Worm (Caenorhabditis elegans) whole organism, L4 larva: Measurements from ENCODE around the gene W08F4.7.
A peak's percentile ranks its signal among the peaks of the same experiment; 100 is the strongest.

ENCODE experiments used
- F10B5.3 ChIP-seq: sonication (generic microtip); optimal IDR thresholded peaks from 2 replicates; lab custom pipeline; 2016; ENCODE audit warnings: mild to moderate bottlenecking, missing genetic modification characterization, missing compliant biosample characterization
- F37D6.2 ChIP-seq: sonication (generic microtip); optimal IDR thresholded peaks from 2 replicates; lab custom pipeline; 2016; ENCODE audit warnings: mild to moderate bottlenecking, missing genetic modification characterization, missing compliant biosample characterization
- F44E2.7 ChIP-seq: fragments of 200-800 bp; sonication (Bioruptor generic); IDR thresholded peaks from 2 replicates; pipeline ENCODE4 v2.1.2; 2022; ENCODE audit warnings: missing genetic modification characterization, missing compliant biosample characterization
- F49E8.2 ChIP-seq: sonication (generic microtip); optimal IDR thresholded peaks from 2 replicates; lab custom pipeline; 2016; ENCODE audit warnings: missing compliant biosample characterization, mild to moderate bottlenecking, missing genetic modification characterization, borderline replicate concordance
- R02D3.7 ChIP-seq: fragments of 150-350 bp; sonication (generic microtip); optimal IDR thresholded peaks from 3 replicates; lab custom pipeline; 2014; ENCODE audit warnings: missing biosample characterization, missing genetic modification characterization
- T20F7.1 ChIP-seq: fragments of 200-800 bp; sonication (Bioruptor generic); optimal IDR thresholded peaks from 2 replicates; lab custom pipeline; 2018; ENCODE audit warnings: mild to moderate bottlenecking, missing genetic modification characterization, missing compliant biosample characterization
- T26A8.4 ChIP-seq: fragments of 200-800 bp; sonication (Bioruptor generic); IDR thresholded peaks from 2 replicates; pipeline ENCODE4 v1.3.6; 2022; ENCODE audit warnings: missing genetic modification characterization, missing compliant biosample characterization
- Y105C5A.15 ChIP-seq: fragments of 200-800 bp; sonication (Bioruptor generic); IDR thresholded peaks from 2 replicates; pipeline ENCODE4 v1.3.6; 2022; ENCODE audit warnings: missing genetic modification characterization, missing compliant biosample characterization
- Y48G9A.11 ChIP-seq: fragments of 200-800 bp; sonication (Bioruptor generic); IDR thresholded peaks from 2 replicates; pipeline ENCODE4 v1.3.6; 2022; ENCODE audit warnings: missing genetic modification reagents, missing genetic modification characterization, missing compliant biosample characterization
- aly-2 ChIP-seq: sonication (generic microtip); optimal IDR thresholded peaks from 2 replicates; lab custom pipeline; 2018; ENCODE audit warnings: missing biosample characterization, missing genetic modification characterization
- ama-1 ChIP-seq: fragments of 150-350 bp; optimal IDR thresholded peaks from 2 replicates; lab custom pipeline; 2014; ENCODE audit warnings: inconsistent platforms, mixed read lengths
- ceh-32 ChIP-seq: sonication (generic microtip); optimal IDR thresholded peaks from 2 replicates; lab custom pipeline; 2016; ENCODE audit warnings: mild to moderate bottlenecking, missing genetic modification characterization, missing compliant biosample characterization; ENCODE audit not compliant: poor library complexity
- ceh-82 ChIP-seq: sonication (generic microtip); optimal IDR thresholded peaks from 2 replicates; lab custom pipeline; 2017; ENCODE audit warnings: missing biosample characterization, missing genetic modification characterization
- daf-19 ChIP-seq: fragments of 200-800 bp; sonication (Bioruptor generic); conservative IDR thresholded peaks from 2 replicates; pipeline ENCODE4 v1.3.6; 2022; ENCODE audit warnings: missing genetic modification characterization, missing compliant biosample characterization
- dmd-6 ChIP-seq: fragments of 200-800 bp; sonication (Bioruptor generic); IDR thresholded peaks from 2 replicates; pipeline ENCODE4 v1.3.6; 2022; ENCODE audit warnings: missing genetic modification reagents, missing genetic modification characterization, missing compliant biosample characterization
- dmd-8 ChIP-seq: fragments of 200-800 bp; sonication (Bioruptor generic); IDR thresholded peaks from 2 replicates; pipeline ENCODE4 v1.3.6; 2022; ENCODE audit warnings: missing genetic modification characterization, missing compliant biosample characterization
- dpl-1 ChIP-seq: fragments of 150-350 bp; optimal IDR thresholded peaks from 2 replicates; lab custom pipeline; 2014; ENCODE audit warnings: missing biosample characterization, missing genetic modification reagents, missing genetic modification characterization
- duxl-1 ChIP-seq: sonication (generic microtip); optimal IDR thresholded peaks from 2 replicates; lab custom pipeline; 2016; ENCODE audit warnings: mild to moderate bottlenecking, missing genetic modification characterization, moderate library complexity, missing compliant biosample characterization; ENCODE audit not compliant: poor library complexity
- dve-1 ChIP-seq: sonication (generic microtip); optimal IDR thresholded peaks from 2 replicates; lab custom pipeline; 2017; ENCODE audit warnings: antibody characterized with exemption, mild to moderate bottlenecking, missing genetic modification characterization, missing compliant biosample characterization; ENCODE audit not compliant: insufficient read depth
- egl-27 ChIP-seq: sonication (generic microtip); optimal IDR thresholded peaks from 3 replicates; lab custom pipeline; 2017; ENCODE audit warnings: missing biosample characterization, missing genetic modification reagents, missing genetic modification characterization
- hif-1 ChIP-seq, 2 experiments: sonication (generic microtip); optimal IDR thresholded peaks; 2 replicates each; lab custom pipeline; 2016 to 2017; ENCODE audit warnings: missing compliant biosample characterization in 2 of 2, missing genetic modification characterization in 2 of 2, missing genetic modification reagents in 2 of 2, missing genotype in 2 of 2, mild to moderate bottlenecking in 1 of 2
- hlh-30 ChIP-seq: sonication (generic microtip); optimal IDR thresholded peaks from 2 replicates; lab custom pipeline; 2017; ENCODE audit warnings: antibody characterized with exemption, mild to moderate bottlenecking, missing genetic modification characterization, missing compliant biosample characterization; ENCODE audit not compliant: insufficient read depth
- lim-7 ChIP-seq: fragments of 200-800 bp; sonication (Bioruptor generic); IDR thresholded peaks from 2 replicates; pipeline ENCODE4 v1.3.6; 2022; ENCODE audit warnings: missing genetic modification characterization, missing compliant biosample characterization
- lin-13 ChIP-seq: fragments of 150-350 bp; optimal IDR thresholded peaks from 2 replicates; lab custom pipeline; 2014; ENCODE audit warnings: missing biosample characterization, missing genetic modification reagents, missing genetic modification characterization
- lin-15B ChIP-seq: fragments of 150-350 bp; sonication (generic microtip); optimal IDR thresholded peaks from 3 replicates; lab custom pipeline; 2014; ENCODE audit warnings: missing biosample characterization, missing genetic modification characterization
- lin-29 ChIP-seq: fragments of 200-800 bp; sonication (Bioruptor generic); IDR thresholded peaks from 2 replicates; pipeline ENCODE4 v1.3.6; 2022; ENCODE audit warnings: missing genetic modification reagents, missing genetic modification characterization, missing compliant biosample characterization
- lin-38 ChIP-seq: fragments of 200-800 bp; sonication (Bioruptor generic); IDR thresholded peaks from 2 replicates; pipeline ENCODE4 v1.3.6; 2022; ENCODE audit warnings: missing genetic modification reagents, missing genetic modification characterization, missing compliant biosample characterization
- lir-3 ChIP-seq: sonication (generic microtip); optimal IDR thresholded peaks from 2 replicates; lab custom pipeline; 2016; ENCODE audit warnings: mild to moderate bottlenecking, missing genetic modification characterization, missing compliant biosample characterization
- mep-1 ChIP-seq: fragments of 150-350 bp; sonication (generic microtip); optimal IDR thresholded peaks from 3 replicates; lab custom pipeline; 2014; ENCODE audit warnings: missing biosample characterization, missing genetic modification characterization
- mes-2 ChIP-seq: sonication (generic microtip); optimal IDR thresholded peaks from 2 replicates; lab custom pipeline; 2016; ENCODE audit warnings: missing genotype, mild to moderate bottlenecking, missing genetic modification characterization, missing compliant biosample characterization; ENCODE audit not compliant: poor library complexity, severe bottlenecking
- nhr-10 ChIP-seq: fragments of 150-350 bp; optimal IDR thresholded peaks from 2 replicates; lab custom pipeline; 2014; ENCODE audit warnings: missing biosample characterization, missing genetic modification characterization
- nhr-102 ChIP-seq: sonication (generic microtip); optimal IDR thresholded peaks from 2 replicates; lab custom pipeline; 2016; ENCODE audit warnings: mild to moderate bottlenecking, missing genetic modification characterization, moderate library complexity, missing compliant biosample characterization
- nhr-11 ChIP-seq: fragments of 150-350 bp; optimal IDR thresholded peaks from 2 replicates; lab custom pipeline; 2014; ENCODE audit warnings: missing biosample characterization, missing genetic modification characterization
- nhr-237 ChIP-seq: sonication (generic microtip); optimal IDR thresholded peaks from 2 replicates; lab custom pipeline; 2017; ENCODE audit warnings: missing biosample characterization, missing genetic modification characterization
- nhr-28 ChIP-seq: fragments of 150-350 bp; optimal IDR thresholded peaks from 2 replicates; lab custom pipeline; 2014; ENCODE audit warnings: missing biosample characterization, missing genetic modification characterization
- nhr-41 ChIP-seq: fragments of 200-800 bp; sonication (Bioruptor generic); IDR thresholded peaks from 2 replicates; pipeline ENCODE4 v1.3.6; 2022; ENCODE audit warnings: missing genetic modification reagents, missing genetic modification characterization, missing compliant biosample characterization
- nhr-48 ChIP-seq: sonication (generic microtip); optimal IDR thresholded peaks from 2 replicates; lab custom pipeline; 2016; ENCODE audit warnings: mild to moderate bottlenecking, missing genetic modification characterization, missing compliant biosample characterization
- nhr-76 ChIP-seq: fragments of 150-350 bp; optimal IDR thresholded peaks from 2 replicates; lab custom pipeline; 2014; ENCODE audit warnings: missing biosample characterization, missing genetic modification characterization
- pha-4 ChIP-seq, 2 experiments: fragments of 150-350 bp in 1 of 2; fragments of 200-800 bp in 1 of 2; sonication (Bioruptor generic) in 1 of 2; IDR thresholded peaks in 1 of 2; optimal IDR thresholded peaks in 1 of 2; 2 replicates each; pipeline versions ENCODE4 v1.3.6 to Lab custom; 2014 to 2022; ENCODE audit warnings: missing genetic modification characterization in 2 of 2, missing genetic modification reagents in 2 of 2, missing biosample characterization in 1 of 2, missing compliant biosample characterization in 1 of 2
- pqm-1 ChIP-seq: sonication (generic microtip); optimal IDR thresholded peaks from 2 replicates; lab custom pipeline; 2017; ENCODE audit warnings: missing biosample characterization, missing genetic modification characterization
- sdz-12 ChIP-seq: fragments of 200-800 bp; sonication (Bioruptor generic); optimal IDR thresholded peaks from 2 replicates; lab custom pipeline; 2018; ENCODE audit warnings: mild to moderate bottlenecking, missing genetic modification characterization, missing compliant biosample characterization
- snpc-1.2 ChIP-seq: fragments of 200-800 bp; sonication (Bioruptor generic); IDR thresholded peaks from 2 replicates; pipeline ENCODE4 v1.3.6; 2022; ENCODE audit warnings: missing genetic modification reagents, missing genetic modification characterization, missing compliant biosample characterization
- unc-62 ChIP-seq, 3 experiments: fragments of 150-350 bp in 1 of 3; sonication (generic microtip); optimal IDR thresholded peaks in 2 of 3; peaks in 1 of 3; 1 replicate in 1 of 3; 2 replicates in 2 of 3; lab custom pipeline; 2014 to 2017; ENCODE audit warnings: missing biosample characterization in 3 of 3, missing genetic modification characterization in 3 of 3, missing genetic modification reagents in 3 of 3, missing genotype in 1 of 3
- vab-7 ChIP-seq: fragments of 200-800 bp; sonication (Bioruptor generic); IDR thresholded peaks from 2 replicates; pipeline ENCODE4 v1.3.6; 2022; ENCODE audit warnings: missing genetic modification reagents, missing genetic modification characterization, missing compliant biosample characterization
- zag-1 ChIP-seq: fragments of 150-350 bp; optimal IDR thresholded peaks from 2 replicates; lab custom pipeline; 2014; ENCODE audit warnings: missing biosample characterization, missing genetic modification characterization

W08F4.7 gene

DNA sequence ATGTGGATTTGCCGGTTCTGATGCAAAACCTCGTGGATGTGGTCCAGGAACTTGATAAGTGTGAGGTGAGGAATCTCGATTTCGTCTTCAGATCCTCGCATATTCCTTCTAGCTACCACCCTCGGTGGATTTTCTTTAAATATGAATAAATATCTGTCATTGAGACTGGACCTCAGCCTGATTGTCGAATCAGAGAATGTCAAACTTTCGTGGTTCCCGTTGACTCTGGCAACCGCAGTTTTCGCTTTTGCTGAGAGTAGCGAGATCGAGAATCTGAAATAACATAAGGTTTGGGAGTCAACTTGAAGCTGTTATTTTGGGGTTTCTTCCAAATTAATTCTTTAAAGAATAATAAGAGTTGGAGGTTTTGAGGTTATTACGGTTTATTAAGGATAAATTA, 5.1 kb upstream of the W08F4.7 start, which contains the start of gene fbxb-14:
Gene fbxb-14 (minus strand): TSS at position 101 of the 400 bp plus-strand sequence.
- TF ChIP-seq dmd-6 (GFP tag; lab: Robert Waterston, UW) (no peak), nhr-10 (tag; lab: Kevin White, UChicago) (no peak), unc-62 (GFP tag; optimal IDR thresholded peaks at IDR 0.05 in 1 of 2; lab: Kevin White, UChicago) (no peak), unc-62 (tag; optimal IDR thresholded peaks at IDR 0.05; lab: Kevin White, UChicago) (no peak), nhr-28 (tag; lab: Kevin White, UChicago) (no peak), nhr-11 (tag; lab: Kevin White, UChicago) (no peak), F10B5.3 (tag; lab: Kevin White, UChicago) (no peak), ama-1 (lab: Kevin White, UChicago) (no peak), egl-27 (tag; lab: Kevin White, UChicago) (no peak), dve-1 (tag; lab: Kevin White, UChicago) (no peak), T20F7.1 (no peak), lin-15B (tag; lab: Kevin White, UChicago) (no peak), Y105C5A.15 (GFP tag; lab: Robert Waterston, UW) (no peak), F37D6.2 (tag; lab: Kevin White, UChicago) (no peak), ceh-32 (tag; lab: Kevin White, UChicago) (no peak)
- TF ChIP-seq, all 104 proteins: peak for 0

DNA sequence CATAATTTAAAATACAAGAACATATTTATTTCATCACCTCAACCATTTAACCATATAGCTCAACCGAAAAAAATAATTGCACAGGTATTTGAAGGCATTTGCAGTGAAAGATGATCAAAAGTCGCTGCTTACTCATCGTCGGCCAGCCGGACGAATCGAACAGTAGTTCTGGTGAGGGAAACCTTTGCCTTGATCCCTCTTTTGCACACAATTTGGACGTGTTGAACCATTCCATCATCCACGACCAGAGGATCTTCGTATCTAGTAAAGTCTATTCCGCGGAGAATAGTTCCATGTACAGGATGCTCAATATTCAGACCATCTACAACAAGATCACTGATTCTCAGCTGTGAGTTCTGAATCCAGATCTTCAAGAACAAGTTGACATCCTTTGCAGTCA, 4.5 kb upstream of the W08F4.7 start:
- TF ChIP-seq duxl-1 (tag; lab: Kevin White, UChicago) (peak; percentile 24), dve-1 (tag; lab: Kevin White, UChicago) (no peak), sdz-12 (GFP tag; lab: Kevin White, UChicago) (no peak), nhr-48 (no peak), dmd-8 (GFP tag; lab: Robert Waterston, UW) (peak; percentile 63; the same call in 1 of the 2 replicates), lin-38 (GFP tag; lab: Robert Waterston, UW) (peak; percentile 41), F49E8.2 (peak; percentile 46), snpc-1.2 (GFP tag; lab: Robert Waterston, UW) (0 out of 2 replicates have a peak, but pooled peaks have one; percentile 39)
- TF ChIP-seq, all 104 proteins: peak for 5

ce11 chrII:580189-580643, 2.7 kb upstream of the W08F4.7 start, which contains the start of the genes cdc-37 and W08F4.3:
Gene cdc-37, minus strand, starts transcription at chrII:580593.
Gene W08F4.3, plus strand, starts transcription at chrII:580602.
- no peak for TF ChIP-seq daf-19 (GFP tag; lab: Robert Waterston, UW)
- no peak for TF ChIP-seq nhr-10 (tag; lab: Kevin White, UChicago)
- TF ChIP-seq vab-7 (GFP tag; lab: Robert Waterston, UW), result no peak
- no peak for TF ChIP-seq aly-2 (tag; lab: Kevin White, UChicago)
- TF ChIP-seq lin-38 (GFP tag; lab: Robert Waterston, UW), result peak; percentile 60
- no peak for TF ChIP-seq F44E2.7 (GFP tag; lab: Robert Waterston, UW)
- TF ChIP-seq mep-1 (tag; lab: Kevin White, UChicago), result no peak
- no peak for TF ChIP-seq R02D3.7 (tag; lab: Kevin White, UChicago)
- TF ChIP-seq nhr-102, result no peak
- TF ChIP-seq ama-1 (lab: Kevin White, UChicago), result no peak
- peak; percentile 43; the same call in 1 of the 2 replicates for TF ChIP-seq Y48G9A.11 (GFP tag; lab: Robert Waterston, UW)
- no peak for TF ChIP-seq dmd-8 (GFP tag; lab: Robert Waterston, UW)
- TF ChIP-seq nhr-41 (GFP tag; lab: Robert Waterston, UW), result no peak
- no peak for TF ChIP-seq ceh-82 (tag; lab: Kevin White, UChicago)
- no peak for TF ChIP-seq pha-4 (GFP tag; IDR thresholded peaks at IDR 0.05; lab: Robert Waterston, UW)
- TF ChIP-seq pha-4 (tag; optimal IDR thresholded peaks at IDR 0.05; lab: Kevin White, UChicago), result no peak
- no peak for TF ChIP-seq hlh-30 (tag; lab: Kevin White, UChicago)
- TF ChIP-seq nhr-237 (tag; lab: Kevin White, UChicago), result no peak
- no peak for TF ChIP-seq dmd-6 (GFP tag; lab: Robert Waterston, UW)
- TF ChIP-seq mes-2 (tag; lab: Kevin White, UChicago), result peak; percentile 51
- no peak for TF ChIP-seq lin-13 (GFP tag; lab: Kevin White, UChicago)
- no peak for TF ChIP-seq T26A8.4 (GFP tag; lab: Robert Waterston, UW)
- no peak for TF ChIP-seq lir-3
- TF ChIP-seq dve-1 (tag; lab: Kevin White, UChicago), result no peak
- no peak for TF ChIP-seq egl-27 (tag; lab: Kevin White, UChicago)
- TF ChIP-seq pqm-1 (tag; lab: Kevin White, UChicago), result no peak
- TF ChIP-seq lim-7 (GFP tag; lab: Robert Waterston, UW), result no peak
- TF ChIP-seq dpl-1 (GFP tag; lab: Kevin White, UChicago), result peak; percentile 8
- TF ChIP-seq hif-1 (tag; optimal IDR thresholded peaks at IDR 0.05; lab: Kevin White, UChicago), result no peak
- TF ChIP-seq zag-1 (tag; lab: Kevin White, UChicago), result no peak
- TF ChIP-seq lin-29 (GFP tag; lab: Robert Waterston, UW), result no peak
- no peak for TF ChIP-seq nhr-76 (tag; lab: Kevin White, UChicago)
